Worm (Caenorhabditis elegans) whole organism, L1 larva: Measurements from ENCODE around the gene panl-2.
A peak's percentile ranks its signal among the peaks of the same experiment; 100 is the strongest.

Experiments
- C04F5.9 ChIP-seq: sonication (generic microtip); optimal IDR thresholded peaks from 2 replicates; lab custom pipeline; 2016; ENCODE audit warnings: missing genetic modification characterization, missing compliant biosample characterization
- C16A3.4 ChIP-seq: fragments of 150-350 bp; optimal IDR thresholded peaks from 2 replicates; lab custom pipeline; 2014; ENCODE audit warnings: missing biosample characterization, missing genetic modification characterization
- C34B4.2 ChIP-seq: sonication (generic microtip); optimal IDR thresholded peaks from 2 replicates; lab custom pipeline; 2017; ENCODE audit warnings: mild to moderate bottlenecking, missing genetic modification characterization, missing compliant biosample characterization
- F16B12.6 ChIP-seq: fragments of 150-350 bp; optimal IDR thresholded peaks from 2 replicates; lab custom pipeline; 2014; ENCODE audit warnings: missing biosample characterization, missing genetic modification characterization
- Y116A8C.19 ChIP-seq: sonication (generic microtip); optimal IDR thresholded peaks from 2 replicates; lab custom pipeline; 2016; ENCODE audit warnings: missing compliant biosample characterization, missing genetic modification characterization, borderline replicate concordance
- ama-1 ChIP-seq: fragments of 150-350 bp; optimal IDR thresholded peaks from 2 replicates; lab custom pipeline; 2014
- blmp-1 ChIP-seq: fragments of 150-350 bp; optimal IDR thresholded peaks from 2 replicates; lab custom pipeline; 2014; ENCODE audit warnings: missing biosample characterization, missing genetic modification characterization
- ceh-82 ChIP-seq, 3 experiments: fragments of 150-350 bp in 1 of 3; sonication (generic microtip) in 2 of 3; optimal IDR thresholded peaks; 2 replicates each; lab custom pipeline; 2014 to 2017; ENCODE audit warnings: missing biosample characterization in 3 of 3, missing genetic modification characterization in 3 of 3
- ces-1 ChIP-seq: fragments of 150-350 bp; optimal IDR thresholded peaks from 2 replicates; lab custom pipeline; 2014; ENCODE audit warnings: missing biosample characterization, missing genetic modification reagents, missing genetic modification characterization
- dsc-1 ChIP-seq: sonication (generic microtip); optimal IDR thresholded peaks from 2 replicates; lab custom pipeline; 2016; ENCODE audit warnings: mild to moderate bottlenecking, missing genetic modification characterization, missing compliant biosample characterization
- efl-1 ChIP-seq, 4 experiments: fragments of 150-350 bp; optimal IDR thresholded peaks in 3 of 4; peaks in 1 of 4; 1 replicate in 1 of 4; 2 replicates in 3 of 4; lab custom pipeline; 2014; ENCODE audit warnings: missing biosample characterization in 2 of 4, missing genetic modification characterization in 2 of 4, missing genetic modification reagents in 2 of 4
- egl-13 ChIP-seq: sonication (generic microtip); optimal IDR thresholded peaks from 2 replicates; lab custom pipeline; 2016; ENCODE audit warnings: missing genotype, missing genetic modification reagents, missing genetic modification characterization, missing compliant biosample characterization
- egl-27 ChIP-seq, 2 experiments: fragments of 150-350 bp in 1 of 2; sonication (generic microtip); optimal IDR thresholded peaks; 3 replicates each; lab custom pipeline; 2017 to 2018; ENCODE audit warnings: missing biosample characterization in 2 of 2, missing genetic modification characterization in 2 of 2, missing genetic modification reagents in 2 of 2
- elt-2 ChIP-seq: sonication (generic microtip); optimal IDR thresholded peaks from 2 replicates; lab custom pipeline; 2016; ENCODE audit warnings: missing genetic modification characterization, mild to moderate bottlenecking, inconsistent platforms, missing compliant biosample characterization, missing genetic modification reagents
- elt-3 ChIP-seq, 6 experiments: fragments of 150-350 bp in 1 of 6; sonication (generic microtip); optimal IDR thresholded peaks; 2 replicates each; lab custom pipeline; 2017 to 2018; ENCODE audit warnings: missing biosample characterization in 6 of 6, missing genetic modification characterization in 6 of 6, inconsistent platforms in 1 of 6
- ets-5 ChIP-seq: fragments of 200-800 bp; sonication (Bioruptor generic); IDR thresholded peaks from 2 replicates; pipeline ENCODE4 v1.3.6; 2022; ENCODE audit warnings: missing genetic modification characterization, missing compliant biosample characterization
- fkh-4 ChIP-seq: sonication (generic microtip); optimal IDR thresholded peaks from 2 replicates; lab custom pipeline; 2016; ENCODE audit warnings: missing compliant biosample characterization, missing genetic modification characterization, borderline replicate concordance
- hlh-17 ChIP-seq: fragments of 200-800 bp; sonication (Bioruptor generic); optimal IDR thresholded peaks from 2 replicates; lab custom pipeline; 2018; ENCODE audit warnings: missing genetic modification characterization, mild to moderate bottlenecking, missing compliant biosample characterization, moderate library complexity, borderline replicate concordance
- lin-14 ChIP-seq: fragments of 200-800 bp; sonication (Bioruptor generic); optimal IDR thresholded peaks from 2 replicates; lab custom pipeline; 2018; ENCODE audit warnings: mild to moderate bottlenecking, missing genetic modification characterization, moderate library complexity, missing compliant biosample characterization
- lin-15B ChIP-seq: fragments of 150-350 bp; sonication (generic microtip); optimal IDR thresholded peaks from 3 replicates; lab custom pipeline; 2014; ENCODE audit warnings: missing biosample characterization, missing genetic modification characterization
- lin-35 ChIP-seq, 2 experiments: fragments of 150-350 bp; optimal IDR thresholded peaks; 2 replicates each; lab custom pipeline; 2014; ENCODE audit warnings: missing biosample characterization in 2 of 2, missing genetic modification characterization in 2 of 2, missing genetic modification reagents in 2 of 2
- lsy-2 ChIP-seq, 2 experiments: fragments of 150-350 bp; optimal IDR thresholded peaks; 2 replicates each; lab custom pipeline; 2014; ENCODE audit warnings: missing biosample characterization in 2 of 2, missing genetic modification characterization in 2 of 2
- mep-1 ChIP-seq: fragments of 150-350 bp; optimal IDR thresholded peaks from 2 replicates; lab custom pipeline; 2014; ENCODE audit warnings: missing biosample characterization, missing genetic modification characterization
- nhr-19 ChIP-seq: fragments of 200-800 bp; sonication (Bioruptor generic); conservative IDR thresholded peaks from 2 replicates; pipeline ENCODE4 v1.3.6; 2022; ENCODE audit warnings: missing genetic modification characterization, missing compliant biosample characterization
- nhr-20 ChIP-seq: sonication (generic microtip); optimal IDR thresholded peaks from 2 replicates; lab custom pipeline; 2016; ENCODE audit warnings: mild to moderate bottlenecking, missing genetic modification characterization, missing compliant biosample characterization
- nhr-28 ChIP-seq: fragments of 150-350 bp; optimal IDR thresholded peaks from 2 replicates; lab custom pipeline; 2014; ENCODE audit warnings: missing biosample characterization, missing genetic modification characterization
- nhr-47 ChIP-seq: sonication (generic microtip); optimal IDR thresholded peaks from 2 replicates; lab custom pipeline; 2016; ENCODE audit warnings: mild to moderate bottlenecking, missing genetic modification characterization, moderate library complexity, missing compliant biosample characterization
- nhr-71 ChIP-seq: sonication (generic microtip); optimal IDR thresholded peaks from 2 replicates; lab custom pipeline; 2016; ENCODE audit warnings: mild to moderate bottlenecking, missing genetic modification characterization, moderate library complexity, missing compliant biosample characterization
- nhr-76 ChIP-seq: sonication (generic microtip); optimal IDR thresholded peaks from 2 replicates; lab custom pipeline; 2017; ENCODE audit warnings: missing biosample characterization, missing genetic modification characterization
- nhr-84 ChIP-seq: sonication (generic microtip); optimal IDR thresholded peaks from 2 replicates; lab custom pipeline; 2017; ENCODE audit warnings: missing biosample characterization, missing genetic modification characterization
- nhr-85 ChIP-seq: sonication (generic microtip); peaks from one replicate; lab custom pipeline; 2016; ENCODE audit warnings: missing genetic modification characterization, inconsistent platforms, missing compliant biosample characterization
- rnt-1 ChIP-seq: sonication (generic microtip); optimal IDR thresholded peaks from 2 replicates; lab custom pipeline; 2016; ENCODE audit warnings: mild to moderate bottlenecking, missing genetic modification characterization, moderate library complexity, missing compliant biosample characterization
- snu-23 ChIP-seq: sonication (generic microtip); optimal IDR thresholded peaks from 2 replicates; lab custom pipeline; 2016; ENCODE audit warnings: missing genetic modification characterization, missing compliant biosample characterization
- sup-37 ChIP-seq: fragments of 200-800 bp; sonication (Bioruptor generic); optimal IDR thresholded peaks from 2 replicates; lab custom pipeline; 2018; ENCODE audit warnings: mild to moderate bottlenecking, missing genetic modification characterization, missing compliant biosample characterization
- zip-4 ChIP-seq: fragments of 200-800 bp; sonication (Bioruptor generic); optimal IDR thresholded peaks from 2 replicates; lab custom pipeline; 2018; ENCODE audit warnings: mild to moderate bottlenecking, missing genetic modification characterization, moderate library complexity, missing compliant biosample characterization

Gene panl-2

ce11 chrIII:6993179-6993578, 25.2 kb upstream of the panl-2 start (continued):
- no peak for TF ChIP-seq ets-5 (GFP tag; lab: Robert Waterston, UW)
- TF ChIP-seq zip-4, result no peak
- peak in 3 of 6 experiments; percentile 34 to 45 (median 35) for TF ChIP-seq elt-3 (tag; optimal IDR thresholded peaks at IDR 0.05; lab: Kevin White, UChicago)
- no peak for TF ChIP-seq hlh-17 (GFP tag; lab: Kevin White, UChicago)
- peak; percentile 19 for TF ChIP-seq nhr-71 (tag; lab: Kevin White, UChicago)
- no peak for TF ChIP-seq nhr-76 (tag; lab: Kevin White, UChicago)
- no peak for TF ChIP-seq fkh-4
- no peak for TF ChIP-seq nhr-84 (tag; lab: Kevin White, UChicago)
- no peak for TF ChIP-seq F16B12.6 (tag; lab: Kevin White, UChicago)
- no peak for TF ChIP-seq C04F5.9 (tag; lab: Kevin White, UChicago)
- TF ChIP-seq lin-35 (GFP tag; optimal IDR thresholded peaks at IDR 0.05; lab: Kevin White, UChicago), result no peak
- TF ChIP-seq egl-27 (tag; optimal IDR thresholded peaks at IDR 0.05; lab: Kevin White, UChicago), result no peak
- TF ChIP-seq lin-15B (tag; lab: Kevin White, UChicago), result no peak
- TF ChIP-seq lsy-2 (tag; optimal IDR thresholded peaks at IDR 0.05; lab: Kevin White, UChicago), result peak in 1 of 2 experiments; percentile 23
- no peak for TF ChIP-seq nhr-28

ce11 chrIII:6992496-6992895, 24.6 kb upstream of the panl-2 start:
- TF ChIP-seq sup-37 (GFP tag; lab: Kevin White, UChicago) (no peak), nhr-47 (no peak), egl-13 (no peak), efl-1 (optimal IDR thresholded peaks at IDR 0.05; lab: Kevin White, UChicago) (no peak), efl-1 (GFP tag; optimal IDR thresholded peaks at IDR 0.05 in 1 of 2; lab: Kevin White, UChicago) (peak in 1 of 2 experiments; percentile 21), ama-1 (no peak)

- TF ChIP-seq C04F5.9 (tag; lab: Kevin White, UChicago) (no peak), ceh-82 (tag; optimal IDR thresholded peaks at IDR 0.05; lab: Kevin White, UChicago) (no peak), ces-1 (GFP tag; lab: Kevin White, UChicago) (no peak), nhr-20 (tag; lab: Kevin White, UChicago) (peak; percentile 9), lin-35 (GFP tag; optimal IDR thresholded peaks at IDR 0.05; lab: Kevin White, UChicago) (peak in 1 of 2 experiments; percentile 38), elt-2 (peak; percentile 59), nhr-28 (no peak)
Observed at ce11 chrIII:6991465-6991864, 23.5 kb upstream of the panl-2 start.

- TF ChIP-seq nhr-19 (GFP tag; lab: Robert Waterston, UW) (no peak), C34B4.2 (tag; lab: Kevin White, UChicago) (no peak), rnt-1 (tag; lab: Kevin White, UChicago) (peak; percentile 37), blmp-1 (peak; percentile 2), lin-14 (GFP tag; lab: Kevin White, UChicago) (peak; percentile 45), nhr-85 (tag; lab: Kevin White, UChicago) (peak; percentile 65), snu-23 (peak; percentile 22), dsc-1 (tag; lab: Kevin White, UChicago) (no peak), Y116A8C.19 (no peak), lin-35 (GFP tag; optimal IDR thresholded peaks at IDR 0.05; lab: Kevin White, UChicago) (no peak)
Observed at ce11 chrIII:6989900-6990299, 22.0 kb upstream of the panl-2 start, which contains the start of gene prk-1. prk-1 (plus strand) TSS chrIII:6990168.

ce11 chrIII:6989201-6989600, 21.3 kb upstream of the panl-2 start:
- TF ChIP-seq C16A3.4 (tag; lab: Kevin White, UChicago) (no peak), mep-1 (tag; lab: Kevin White, UChicago) (no peak), elt-2 (peak; percentile 44), lin-35 (GFP tag; optimal IDR thresholded peaks at IDR 0.05; lab: Kevin White, UChicago) (peak in 1 of 2 experiments; percentile 20)
